Fruit fly (Drosophila melanogaster) whole organism, embryonic: ENCODE measurements around the gene slmo.
A peak's percentile ranks its signal among the peaks of the same experiment; 100 is the strongest.

Source experiments
- Asciz ChIP-seq: fragments of 200-800 bp; sonication (Bioruptor generic); optimal IDR thresholded peaks from 2 replicates; lab custom pipeline; 2017; ENCODE audit warnings: missing biosample characterization, mild to moderate bottlenecking, missing genetic modification characterization, missing genetic modification reagents
- Atf6 ChIP-seq: fragments of 200-800 bp; sonication (Bioruptor generic); IDR thresholded peaks from 2 replicates; pipeline ENCODE4 v1.3.6; 2022; ENCODE audit warnings: missing biosample characterization, missing genetic modification characterization
- CG10274 ChIP-seq: fragments of 200-800 bp; sonication (Bioruptor generic); optimal IDR thresholded peaks from 3 replicates; lab custom pipeline; 2017; ENCODE audit warnings: missing biosample characterization, mild to moderate bottlenecking, missing genetic modification characterization
- CG11696 ChIP-seq: fragments of 200-800 bp; sonication (Bioruptor generic); IDR thresholded peaks from 2 replicates; pipeline ENCODE4 v1.3.6; 2022; ENCODE audit warnings: missing biosample characterization, missing genetic modification characterization
- CG12391 ChIP-seq: fragments of 200-800 bp; sonication (Bioruptor generic); optimal IDR thresholded peaks from 3 replicates; lab custom pipeline; 2018; ENCODE audit warnings: missing biosample characterization, mild to moderate bottlenecking, missing genetic modification characterization, moderate library complexity
- CG13123 ChIP-seq: fragments of 200-800 bp; sonication (Bioruptor generic); optimal IDR thresholded peaks from 2 replicates; lab custom pipeline; 2016; ENCODE audit warnings: missing biosample characterization, missing genetic modification characterization
- CG13624 ChIP-seq: fragments of 200-800 bp; sonication (Bioruptor generic); optimal IDR thresholded peaks from 2 replicates; lab custom pipeline; 2016; ENCODE audit warnings: missing biosample characterization, missing genetic modification characterization
- CG14014 ChIP-seq: fragments of 200-800 bp; sonication (Bioruptor generic); IDR thresholded peaks from 2 replicates; pipeline ENCODE4 v1.3.6; 2022; ENCODE audit warnings: missing biosample characterization, missing genetic modification characterization
- CG1529 ChIP-seq: fragments of 200-800 bp; sonication (Bioruptor generic); optimal IDR thresholded peaks from 3 replicates; lab custom pipeline; 2018; ENCODE audit warnings: missing biosample characterization, missing genetic modification characterization
- CG1792 ChIP-seq: fragments of 200-800 bp; sonication (Bioruptor generic); optimal IDR thresholded peaks from 2 replicates; lab custom pipeline; 2016; ENCODE audit warnings: missing biosample characterization, missing genetic modification characterization
- CG18619 ChIP-seq: fragments of 200-800 bp; sonication (Bioruptor generic); optimal IDR thresholded peaks from 3 replicates; lab custom pipeline; 2017; ENCODE audit warnings: missing biosample characterization, mild to moderate bottlenecking, missing genetic modification characterization
- CG2199 ChIP-seq: fragments of 200-800 bp; sonication (Bioruptor generic); IDR thresholded peaks from 3 replicates; pipeline ENCODE4 v1.3.6; 2022; ENCODE audit warnings: missing biosample characterization, missing genetic modification characterization
- CG2712 ChIP-seq: fragments of 200-800 bp; optimal IDR thresholded peaks from 3 replicates; lab custom pipeline; 2019; ENCODE audit warnings: missing biosample characterization, mild to moderate bottlenecking, missing genetic modification characterization, moderate library complexity
- CG43689 ChIP-seq: fragments of 200-800 bp; sonication (Bioruptor generic); IDR thresholded peaks from 2 replicates; pipeline ENCODE4 v1.3.6; 2022; ENCODE audit warnings: missing biosample characterization, missing genetic modification characterization
- CG7839 ChIP-seq: fragments of 200-800 bp; sonication (Bioruptor generic); optimal IDR thresholded peaks from 3 replicates; lab custom pipeline; 2018; ENCODE audit warnings: missing biosample characterization, mild to moderate bottlenecking, missing genetic modification characterization, moderate library complexity
- CG8388 ChIP-seq: fragments of 200-800 bp; sonication (Bioruptor generic); optimal IDR thresholded peaks from 2 replicates; lab custom pipeline; 2019; ENCODE audit warnings: missing biosample characterization, mild to moderate bottlenecking, missing genetic modification characterization, moderate library complexity
- Dbx ChIP-seq: fragments of 200-800 bp; sonication (Bioruptor generic); IDR thresholded peaks from 3 replicates; pipeline ENCODE4 v1.3.6; 2022; ENCODE audit warnings: missing biosample characterization, missing genetic modification characterization
- Dref ChIP-seq: fragments of 200-800 bp; sonication (Bioruptor generic); IDR thresholded peaks from 2 replicates; pipeline ENCODE4 v1.3.6; 2022; ENCODE audit warnings: missing biosample characterization, missing genetic modification characterization
- Gsc ChIP-seq: fragments of 200-800 bp; sonication (Bioruptor generic); IDR thresholded peaks from 2 replicates; pipeline ENCODE4 v1.3.6; 2022; ENCODE audit warnings: missing biosample characterization, missing genetic modification characterization
- Hr39 ChIP-seq: fragments of >200 bp; optimal IDR thresholded peaks from 2 replicates; lab custom pipeline; 2017
- MESR4 ChIP-seq: fragments of 200-800 bp; sonication (Bioruptor generic); optimal IDR thresholded peaks from 2 replicates; lab custom pipeline; 2018; ENCODE audit warnings: missing biosample characterization, mild to moderate bottlenecking, missing genetic modification characterization, moderate library complexity
- Med ChIP-seq: fragments of 200-800 bp; sonication (Bioruptor generic); peaks from one replicate; lab custom pipeline; 2016; ENCODE audit warnings: missing biosample characterization, missing genetic modification characterization, mild to moderate bottlenecking, inconsistent platforms, moderate library complexity
- Nf-YC ChIP-seq: fragments of 200-800 bp; optimal IDR thresholded peaks from 3 replicates; lab custom pipeline; 2019; ENCODE audit warnings: missing biosample characterization, mild to moderate bottlenecking, missing genetic modification characterization, moderate library complexity
- Ptx1 ChIP-seq: fragments of 200-800 bp; sonication (Bioruptor generic); IDR thresholded peaks from 2 replicates; pipeline ENCODE4 v1.3.6; 2022; ENCODE audit warnings: missing biosample characterization, missing genetic modification characterization
- Scr ChIP-seq: fragments of 200-800 bp; sonication (Bioruptor generic); IDR thresholded peaks from 2 replicates; pipeline ENCODE4 v1.3.6; 2022; ENCODE audit warnings: missing biosample characterization, missing genetic modification characterization; ENCODE audit not compliant: partially characterized antibody
- Six4 ChIP-seq: fragments of 200-800 bp; sonication (Bioruptor generic); optimal IDR thresholded peaks from 2 replicates; lab custom pipeline; 2016; ENCODE audit warnings: missing biosample characterization, missing genetic modification characterization
- chm ChIP-seq: fragments of 200-800 bp; sonication (Bioruptor generic); IDR thresholded peaks from 2 replicates; pipeline ENCODE4 v1.3.6; 2022; ENCODE audit warnings: missing biosample characterization, missing genetic modification characterization
- crol ChIP-seq: fragments of 200-800 bp; sonication (Bioruptor generic); IDR thresholded peaks from 2 replicates; pipeline ENCODE4 v1.3.6; 2022; ENCODE audit warnings: missing biosample characterization, missing genetic modification characterization
- dati ChIP-seq: fragments of 200-800 bp; sonication (Bioruptor generic); IDR thresholded peaks from 2 replicates; pipeline ENCODE4 v1.3.6; 2022; ENCODE audit warnings: missing biosample characterization, missing genetic modification characterization
- disco-r ChIP-seq: fragments of 200-800 bp; sonication (Bioruptor generic); optimal IDR thresholded peaks from 2 replicates; lab custom pipeline; 2016; ENCODE audit warnings: missing biosample characterization, missing genetic modification characterization
- en ChIP-seq: fragments of 200-800 bp; sonication (Bioruptor generic); optimal IDR thresholded peaks from 2 replicates; lab custom pipeline; 2016; ENCODE audit warnings: missing biosample characterization, missing genetic modification characterization
- fd3F ChIP-seq: fragments of 200-800 bp; sonication (Bioruptor generic); optimal IDR thresholded peaks from 2 replicates; lab custom pipeline; 2018; ENCODE audit warnings: missing biosample characterization, mild to moderate bottlenecking, missing genetic modification characterization, moderate library complexity
- fd64A ChIP-seq: fragments of 200-800 bp; sonication (Bioruptor generic); optimal IDR thresholded peaks from 3 replicates; lab custom pipeline; 2018; ENCODE audit warnings: missing biosample characterization, mild to moderate bottlenecking, missing genetic modification characterization
- gem ChIP-seq: fragments of 200-800 bp; sonication (Bioruptor generic); optimal IDR thresholded peaks from 2 replicates; lab custom pipeline; 2019; ENCODE audit warnings: missing biosample characterization, mild to moderate bottlenecking, missing genetic modification characterization, moderate library complexity
- inv ChIP-seq: fragments of 200-800 bp; sonication (Bioruptor generic); IDR thresholded peaks from 2 replicates; pipeline ENCODE4 v1.3.6; 2022; ENCODE audit warnings: missing biosample characterization, missing genetic modification characterization; ENCODE audit not compliant: partially characterized antibody
- knrl ChIP-seq: fragments of 200-800 bp; sonication (Bioruptor generic); IDR thresholded peaks from 3 replicates; pipeline ENCODE4 v1.3.6; 2022; ENCODE audit warnings: missing biosample characterization, missing genetic modification characterization; ENCODE audit not compliant: partially characterized antibody
- mirr ChIP-seq: fragments of 200-800 bp; sonication (Bioruptor generic); optimal IDR thresholded peaks from 3 replicates; lab custom pipeline; 2018; ENCODE audit warnings: missing biosample characterization, mild to moderate bottlenecking, missing genetic modification characterization
- mld ChIP-seq: fragments of 200-800 bp; sonication (Bioruptor generic); IDR thresholded peaks from 3 replicates; pipeline ENCODE4 v1.3.6; 2022; ENCODE audit warnings: missing biosample characterization, missing genetic modification characterization; ENCODE audit not compliant: partially characterized antibody
- otp ChIP-seq: fragments of 200-800 bp; sonication (Bioruptor generic); IDR thresholded peaks from 3 replicates; pipeline ENCODE4, ENCODE4 v1.3.6; 2022; ENCODE audit warnings: missing biosample characterization, missing genetic modification characterization
- phol ChIP-seq: fragments of 200-800 bp; sonication (Bioruptor generic); optimal IDR thresholded peaks from 3 replicates; lab custom pipeline; 2018; ENCODE audit warnings: missing biosample characterization, mild to moderate bottlenecking, missing genetic modification characterization, moderate library complexity
- prd ChIP-seq, 3 experiments: fragments of >200 bp in 2 of 3; fragments of 200-800 bp in 1 of 3; sonication (Bioruptor generic) in 1 of 3; optimal IDR thresholded peaks in 2 of 3; IDR thresholded peaks in 1 of 3; 2 replicates in 2 of 3; 3 replicates in 1 of 3; pipeline versions ENCODE4 v1.3.6 to Lab custom; 2017 to 2022; ENCODE audit warnings: missing biosample characterization in 1 of 3, missing genetic modification characterization in 1 of 3
- psq ChIP-seq: fragments of 200-800 bp; sonication (Bioruptor generic); optimal IDR thresholded peaks from 2 replicates; lab custom pipeline; 2017; ENCODE audit warnings: missing biosample characterization, missing genetic modification characterization
- ranshi ChIP-seq: fragments of 200-800 bp; sonication (Bioruptor generic); IDR thresholded peaks from 2 replicates; pipeline ENCODE4 v1.3.6; 2022; ENCODE audit warnings: missing biosample characterization, missing genetic modification characterization
- rib ChIP-seq: fragments of 200-800 bp; sonication (Bioruptor generic); IDR thresholded peaks from 2 replicates; pipeline ENCODE4 v1.3.6; 2022; ENCODE audit warnings: missing biosample characterization, missing genetic modification characterization
- sd ChIP-seq: fragments of 200-800 bp; sonication (Bioruptor generic); optimal IDR thresholded peaks from 3 replicates; lab custom pipeline; 2018; ENCODE audit warnings: missing biosample characterization, mild to moderate bottlenecking, missing genetic modification characterization, moderate library complexity
- sens ChIP-seq: fragments of 200-800 bp; sonication (Bioruptor generic); peaks from one replicate; lab custom pipeline; 2016; ENCODE audit warnings: missing biosample characterization, missing genetic modification characterization
- sqz ChIP-seq: fragments of 200-800 bp; sonication (Bioruptor generic); optimal IDR thresholded peaks from 3 replicates; lab custom pipeline; 2018; ENCODE audit warnings: missing biosample characterization, mild to moderate bottlenecking, missing genetic modification characterization
- sr ChIP-seq: fragments of 200-800 bp; sonication (Bioruptor generic); IDR thresholded peaks from 3 replicates; pipeline ENCODE4 v1.3.6; 2022; ENCODE audit warnings: missing biosample characterization, missing genetic modification characterization
- wek ChIP-seq: fragments of 200-800 bp; sonication (Bioruptor generic); optimal IDR thresholded peaks from 3 replicates; lab custom pipeline; 2018; ENCODE audit warnings: missing biosample characterization, mild to moderate bottlenecking, missing genetic modification characterization, moderate library complexity

slmo gene

DNA sequence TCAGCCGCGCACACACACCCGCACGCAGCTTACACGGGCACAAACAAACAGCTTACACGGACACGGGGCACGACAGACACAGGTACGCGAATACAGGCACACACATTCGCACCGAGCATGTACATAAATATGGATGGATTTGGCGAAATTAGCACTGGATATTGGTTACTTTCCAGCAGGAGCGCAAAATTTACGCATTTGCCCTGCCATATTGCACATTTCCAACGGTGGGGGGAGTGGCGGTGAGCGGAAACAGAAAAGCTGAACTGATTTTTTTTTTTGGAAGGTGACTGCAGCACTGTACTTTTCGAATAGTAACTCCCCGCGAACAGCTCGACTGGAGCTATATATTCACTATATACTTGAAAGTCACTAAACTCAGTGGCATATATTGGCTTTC lies 50.1 kb downstream of the slmo start:
- TF ChIP-seq Dref (no peak), crol (GFP tag; lab: Robert Waterston, UW) (peak; percentile 58), MESR4 (GFP tag; lab: Kevin White, UChicago) (no peak), sqz (peak; percentile 0), sens (GFP tag; lab: Kevin White, UChicago) (peak; percentile 63)

DNA sequence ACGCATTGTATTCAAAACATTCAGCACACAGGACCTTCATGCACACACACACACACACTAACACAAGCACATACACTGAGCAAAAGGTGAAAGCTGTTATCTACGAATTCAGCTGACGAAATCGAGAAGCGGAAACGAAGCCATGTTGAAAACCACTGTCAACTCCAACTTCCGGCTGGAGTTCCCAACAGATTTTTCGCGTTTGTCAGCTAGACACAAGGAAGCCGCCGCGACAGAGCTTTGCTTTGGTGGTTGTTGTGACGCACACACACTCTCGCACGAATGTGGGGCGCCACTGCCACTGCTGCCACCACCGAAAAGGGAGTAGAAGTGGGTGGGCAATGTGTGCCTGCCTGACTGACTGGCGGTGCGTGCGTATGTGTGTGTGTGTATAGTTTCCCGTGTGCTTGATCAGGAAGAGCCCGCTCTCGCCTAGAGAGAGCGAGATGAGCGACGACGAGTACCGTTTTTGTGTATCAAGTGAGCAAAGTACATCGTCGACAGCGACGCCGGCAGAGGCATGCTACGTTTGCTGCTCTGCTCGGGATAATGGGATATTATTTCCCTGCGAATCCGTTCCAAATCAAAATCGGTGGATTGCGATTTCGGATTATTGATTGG lies 50.8 kb downstream of the slmo start:
- TF ChIP-seq CG2712 (tag; lab: Kevin White, UChicago): peak; percentile 49
- TF ChIP-seq CG1529: peak; percentile 40
- TF ChIP-seq Hr39 (lab: Kevin White, UChicago): no peak
- no peak for TF ChIP-seq CG10274 (GFP tag; lab: Kevin White, UChicago)
- TF ChIP-seq ranshi: peak; percentile 23; the same call in 1 of the 2 replicates
- peak; percentile 57 for TF ChIP-seq CG8388
- TF ChIP-seq Gsc: no peak
- TF ChIP-seq prd (optimal IDR thresholded peaks at IDR 0.05; lab: Kevin White, UChicago): no peak
- TF ChIP-seq prd (GFP tag; IDR thresholded peaks at IDR 0.05; lab: Robert Waterston, UW): no peak
- TF ChIP-seq Med: peak; percentile 94
- no peak for TF ChIP-seq knrl (GFP tag; lab: Robert Waterston, UW)
- TF ChIP-seq fd3F (GFP tag; lab: Kevin White, UChicago): no peak
- peak; percentile 32; the same call in 1 of the 3 replicates for TF ChIP-seq Dbx (GFP tag; lab: Robert Waterston, UW)
- no peak for TF ChIP-seq gem (tag; lab: Kevin White, UChicago)
- TF ChIP-seq Scr (GFP tag; lab: Robert Waterston, UW): no peak
- TF ChIP-seq wek: peak; percentile 82
- TF ChIP-seq inv (GFP tag; lab: Robert Waterston, UW): no peak
- no peak for TF ChIP-seq disco-r
- peak; percentile 41 for TF ChIP-seq CG12391 (tag; lab: Kevin White, UChicago)
- TF ChIP-seq CG1792: peak; percentile 16
- TF ChIP-seq CG2199 (GFP tag; lab: Robert Waterston, UW): no peak
- no peak for TF ChIP-seq CG43689 (GFP tag; lab: Robert Waterston, UW)
- peak; percentile 49; the same call in 1 of the 2 replicates for TF ChIP-seq chm (GFP tag; lab: Robert Waterston, UW)
- TF ChIP-seq Ptx1 (GFP tag; lab: Robert Waterston, UW): no peak
- peak; percentile 93 for TF ChIP-seq phol (tag; lab: Kevin White, UChicago)
- TF ChIP-seq CG18619 (GFP tag; lab: Kevin White, UChicago): peak; percentile 57
- TF ChIP-seq CG7839: no peak
- TF ChIP-seq CG13624 (GFP tag; lab: Kevin White, UChicago): peak; percentile 3
- no peak for TF ChIP-seq mld (GFP tag; lab: Robert Waterston, UW)
- no peak for TF ChIP-seq psq (GFP tag; lab: Kevin White, UChicago)
- 0 out of 2 replicates have a peak, but pooled peaks have one; percentile 34 for TF ChIP-seq Atf6
- no peak for TF ChIP-seq Six4 (GFP tag; lab: Kevin White, UChicago)
- 0 out of 3 replicates have a peak, but pooled peaks have one; percentile 4 for TF ChIP-seq sr (GFP tag; lab: Robert Waterston, UW)
- no peak for TF ChIP-seq dati (GFP tag; lab: Robert Waterston, UW)
- TF ChIP-seq en (GFP tag; lab: Kevin White, UChicago): peak; percentile 13
- TF ChIP-seq rib (GFP tag; lab: Robert Waterston, UW): no peak
- peak; percentile 78 for TF ChIP-seq fd64A
- TF ChIP-seq otp: peak; percentile 37; the same call in 1 of the 3 replicates
- TF ChIP-seq CG14014 (GFP tag; lab: Robert Waterston, UW): no peak
- no peak for TF ChIP-seq CG13123 (GFP tag; lab: Kevin White, UChicago)
- peak; percentile 63 for TF ChIP-seq mirr
- peak; percentile 67 for TF ChIP-seq Nf-YC (tag; lab: Kevin White, UChicago)
- no peak for TF ChIP-seq CG11696
- TF ChIP-seq sd (tag; lab: Kevin White, UChicago): no peak
- peak; percentile 79 for TF ChIP-seq Asciz
